Fruit fly (Drosophila melanogaster) whole organism, prepupa: Measurements from ENCODE around the gene Lcp65Ad.

ENCODE experiments used
- CG10669 ChIP-seq: fragments of 200-800 bp; sonication (Bioruptor generic); optimal IDR thresholded peaks from 3 replicates; lab custom pipeline; 2018; ENCODE audit warnings: missing biosample characterization, mild to moderate bottlenecking, missing genetic modification characterization, moderate library complexity
- CG11294 ChIP-seq: fragments of 200-800 bp; sonication (Bioruptor generic); IDR thresholded peaks from 2 replicates; pipeline ENCODE4 v1.3.6; 2022; ENCODE audit warnings: missing biosample characterization, missing genetic modification characterization
- CG11762 ChIP-seq: fragments of 200-800 bp; sonication (Bioruptor generic); optimal IDR thresholded peaks from 3 replicates; lab custom pipeline; 2016; ENCODE audit warnings: missing biosample characterization, missing genetic modification characterization; ENCODE audit not compliant: insufficient read depth
- CG15336 ChIP-seq: fragments of 200-800 bp; sonication (Bioruptor generic); IDR thresholded peaks from 2 replicates; pipeline ENCODE4 v1.3.6; 2022; ENCODE audit warnings: missing biosample characterization, missing genetic modification characterization
- CG1621 ChIP-seq: fragments of 200-800 bp; sonication (Bioruptor generic); optimal IDR thresholded peaks from 3 replicates; lab custom pipeline; 2018; ENCODE audit warnings: missing biosample characterization, mild to moderate bottlenecking, missing genetic modification characterization
- CG16779 ChIP-seq: fragments of 200-800 bp; sonication (Bioruptor generic); optimal IDR thresholded peaks from 3 replicates; lab custom pipeline; 2017; ENCODE audit warnings: missing biosample characterization, mild to moderate bottlenecking, missing genetic modification characterization
- CG3032 ChIP-seq: fragments of 200-800 bp; optimal IDR thresholded peaks from 2 replicates; lab custom pipeline; 2019; ENCODE audit warnings: missing biosample characterization, mild to moderate bottlenecking, missing genetic modification characterization, moderate library complexity
- CG32006 ChIP-seq: fragments of 200-800 bp; sonication (Bioruptor generic); optimal IDR thresholded peaks from 3 replicates; lab custom pipeline; 2017; ENCODE audit warnings: missing biosample characterization, mild to moderate bottlenecking, missing genetic modification characterization
- CG34406 ChIP-seq: fragments of 200-800 bp; sonication (Bioruptor generic); optimal IDR thresholded peaks from 3 replicates; lab custom pipeline; 2016; ENCODE audit warnings: missing biosample characterization, missing genetic modification characterization
- CG4318 ChIP-seq: fragments of 200-800 bp; sonication (Bioruptor generic); optimal IDR thresholded peaks from 3 replicates; lab custom pipeline; 2017; ENCODE audit warnings: missing biosample characterization, mild to moderate bottlenecking, missing genetic modification characterization
- CG6163 ChIP-seq: fragments of 200-800 bp; sonication (Bioruptor generic); IDR thresholded peaks from 3 replicates; pipeline ENCODE4 v1.3.6; 2022; ENCODE audit warnings: missing biosample characterization, missing genetic modification characterization
- CG6276 ChIP-seq: fragments of 200-800 bp; sonication (Bioruptor generic); optimal IDR thresholded peaks from 2 replicates; lab custom pipeline; 2017; ENCODE audit warnings: missing biosample characterization, mild to moderate bottlenecking, missing genetic modification characterization
- CG6854 ChIP-seq: fragments of 200-800 bp; sonication (Bioruptor generic); optimal IDR thresholded peaks from 2 replicates; lab custom pipeline; 2017; ENCODE audit warnings: missing biosample characterization, mild to moderate bottlenecking, missing genetic modification characterization
- CG7368 ChIP-seq: fragments of 200-800 bp; sonication (Bioruptor generic); optimal IDR thresholded peaks from 3 replicates; lab custom pipeline; 2016; ENCODE audit warnings: missing biosample characterization, missing genetic modification characterization
- CG8319 ChIP-seq: fragments of 200-800 bp; sonication (Bioruptor generic); optimal IDR thresholded peaks from 3 replicates; lab custom pipeline; 2016; ENCODE audit warnings: missing biosample characterization, missing genetic modification characterization
- CG8632 ChIP-seq: fragments of 200-800 bp; sonication (Bioruptor generic); optimal IDR thresholded peaks from 3 replicates; lab custom pipeline; 2016; ENCODE audit warnings: missing biosample characterization, missing genetic modification characterization
- CG9139 ChIP-seq: fragments of 200-800 bp; sonication (Bioruptor generic); optimal IDR thresholded peaks from 3 replicates; lab custom pipeline; 2017; ENCODE audit warnings: missing biosample characterization, mild to moderate bottlenecking, missing genetic modification characterization
- Eip78C ChIP-seq: fragments of 200-800 bp; sonication (Bioruptor generic); peaks from one replicate; lab custom pipeline; 2016; ENCODE audit warnings: missing biosample characterization, missing genetic modification characterization
- Ets21C ChIP-seq: fragments of 200-800 bp; sonication (Bioruptor generic); optimal IDR thresholded peaks from 3 replicates; lab custom pipeline; 2016; ENCODE audit warnings: missing biosample characterization, missing genetic modification characterization
- Ets96B ChIP-seq: fragments of 200-800 bp; optimal IDR thresholded peaks from 2 replicates; lab custom pipeline; 2019; ENCODE audit warnings: missing biosample characterization, mild to moderate bottlenecking, missing genetic modification characterization, moderate library complexity
- Hr39 ChIP-seq: fragments of 200-800 bp; sonication (Bioruptor generic); optimal IDR thresholded peaks from 2 replicates; lab custom pipeline; 2016; ENCODE audit warnings: missing biosample characterization, missing genetic modification characterization
- Hr4 ChIP-seq: fragments of 200-800 bp; sonication (Bioruptor generic); optimal IDR thresholded peaks from 3 replicates; lab custom pipeline; 2016; ENCODE audit warnings: missing biosample characterization, missing genetic modification characterization
- Met ChIP-seq: fragments of 200-800 bp; sonication (Bioruptor generic); optimal IDR thresholded peaks from 3 replicates; lab custom pipeline; 2016; ENCODE audit warnings: missing biosample characterization, missing genetic modification characterization
- Sox15 ChIP-seq: fragments of 200-800 bp; sonication (Bioruptor generic); optimal IDR thresholded peaks from 3 replicates; lab custom pipeline; 2016; ENCODE audit warnings: missing biosample characterization, missing genetic modification characterization
- achi ChIP-seq: fragments of 200-800 bp; sonication (Bioruptor generic); optimal IDR thresholded peaks from 3 replicates; lab custom pipeline; 2016; ENCODE audit warnings: missing biosample characterization, missing genetic modification characterization
- cyc ChIP-seq: fragments of 200-800 bp; sonication (Bioruptor generic); optimal IDR thresholded peaks from 3 replicates; lab custom pipeline; 2016; ENCODE audit warnings: missing biosample characterization, missing genetic modification characterization
- dac ChIP-seq: fragments of 200-800 bp; sonication (Bioruptor generic); optimal IDR thresholded peaks from 2 replicates; lab custom pipeline; 2017; ENCODE audit warnings: missing biosample characterization, mild to moderate bottlenecking, missing genetic modification characterization
- dsx ChIP-seq: fragments of 200-800 bp; optimal IDR thresholded peaks from 3 replicates; lab custom pipeline; 2019; ENCODE audit warnings: missing biosample characterization, mild to moderate bottlenecking, missing genetic modification characterization, moderate library complexity; ENCODE audit not compliant: poor library complexity, severe bottlenecking
- eg ChIP-seq: fragments of 200-800 bp; sonication (Bioruptor generic); IDR thresholded peaks from 3 replicates; pipeline ENCODE4 v1.3.6; 2022; ENCODE audit warnings: missing biosample characterization, missing genetic modification characterization
- esn ChIP-seq: fragments of 200-800 bp; sonication (Bioruptor generic); optimal IDR thresholded peaks from 2 replicates; lab custom pipeline; 2016; ENCODE audit warnings: missing biosample characterization, mild to moderate bottlenecking, missing genetic modification characterization, moderate library complexity
- fd59A ChIP-seq: fragments of 200-800 bp; sonication (Bioruptor generic); optimal IDR thresholded peaks from 2 replicates; lab custom pipeline; 2017; ENCODE audit warnings: missing biosample characterization, mild to moderate bottlenecking, missing genetic modification characterization, missing genetic modification reagents
- fkh ChIP-seq: fragments of 200-800 bp; sonication (Bioruptor generic); optimal IDR thresholded peaks from 3 replicates; lab custom pipeline; 2017; ENCODE audit warnings: missing biosample characterization, mild to moderate bottlenecking, missing genetic modification characterization, moderate library complexity
- net ChIP-seq: fragments of 200-800 bp; sonication (Bioruptor generic); optimal IDR thresholded peaks from 3 replicates; lab custom pipeline; 2016; ENCODE audit warnings: missing biosample characterization, missing genetic modification characterization
- spab ChIP-seq: fragments of 200-800 bp; sonication (Bioruptor generic); optimal IDR thresholded peaks from 2 replicates; lab custom pipeline; 2017; ENCODE audit warnings: missing biosample characterization, mild to moderate bottlenecking, missing genetic modification characterization, missing genetic modification reagents
- ss ChIP-seq, 2 experiments: fragments of 200-800 bp; sonication (Bioruptor generic); optimal IDR thresholded peaks; 2 replicates in 1 of 2; 3 replicates in 1 of 2; lab custom pipeline; 2017 to 2018; ENCODE audit warnings: mild to moderate bottlenecking in 2 of 2, missing biosample characterization in 2 of 2, missing genetic modification characterization in 2 of 2, moderate library complexity in 1 of 2
- svp ChIP-seq: fragments of 200-800 bp; sonication (Bioruptor generic); peaks from one replicate; lab custom pipeline; 2016; ENCODE audit warnings: missing biosample characterization, missing genetic modification characterization
- topi ChIP-seq: fragments of 200-800 bp; sonication (Bioruptor generic); optimal IDR thresholded peaks from 3 replicates; lab custom pipeline; 2016; ENCODE audit warnings: missing biosample characterization, missing genetic modification characterization
- vri ChIP-seq: fragments of 200-800 bp; sonication (Bioruptor generic); optimal IDR thresholded peaks from 3 replicates; lab custom pipeline; 2016; ENCODE audit warnings: missing biosample characterization, mild to moderate bottlenecking, missing genetic modification characterization

Gene Lcp65Ad

DNA sequence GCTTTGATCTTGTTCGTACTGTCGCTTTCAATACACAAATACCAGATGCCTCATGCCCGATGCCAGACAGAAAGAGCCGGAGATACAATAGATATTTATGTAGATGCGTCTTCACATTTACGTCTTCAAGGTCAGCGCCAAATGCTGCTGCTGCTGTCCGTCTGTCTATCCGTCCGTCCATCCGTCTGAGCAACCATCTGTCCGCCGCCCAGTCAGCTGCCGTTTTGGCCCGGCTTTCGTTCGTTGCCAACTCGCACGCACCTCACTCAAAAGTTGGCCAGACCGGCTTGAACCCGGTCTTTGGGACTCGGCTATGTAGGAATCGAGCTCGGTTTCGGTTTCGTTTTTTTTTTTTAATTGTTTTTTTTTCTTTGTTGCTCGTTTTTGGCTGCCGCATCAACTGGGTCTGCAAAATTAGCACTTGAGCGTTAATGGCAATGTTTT is 11.8 kb downstream of the Lcp65Ad start (continued):
- peak; percentile 65 for TF ChIP-seq CG15336
- TF ChIP-seq Hr39 (GFP tag; lab: Kevin White, UChicago) = no peak
- TF ChIP-seq CG7368 (GFP tag; lab: Kevin White, UChicago) = peak; percentile 51
- TF ChIP-seq Met (GFP tag; lab: Kevin White, UChicago) = no peak
- no peak for TF ChIP-seq fkh (GFP tag; lab: Kevin White, UChicago)
- no peak for TF ChIP-seq dac (GFP tag; lab: Kevin White, UChicago)
- peak; percentile 84 for TF ChIP-seq eg (GFP tag; lab: Robert Waterston, UW)
- no peak for TF ChIP-seq cyc (GFP tag; lab: Kevin White, UChicago)
- TF ChIP-seq Ets21C (GFP tag; lab: Kevin White, UChicago) = no peak
- peak; percentile 57 for TF ChIP-seq CG1621 (tag; lab: Kevin White, UChicago)
- TF ChIP-seq CG9139 = peak; percentile 88
- peak; percentile 30 for TF ChIP-seq CG11762 (GFP tag; lab: Kevin White, UChicago)
- peak; percentile 42 for TF ChIP-seq CG3032
- peak; percentile 76 for TF ChIP-seq CG6276 (GFP tag; lab: Kevin White, UChicago)
- no peak for TF ChIP-seq CG32006
- peak; percentile 57 for TF ChIP-seq spab (GFP tag; lab: Kevin White, UChicago)
- TF ChIP-seq CG8632 (GFP tag; lab: Kevin White, UChicago) = peak; percentile 49
- TF ChIP-seq CG34406 (GFP tag; lab: Kevin White, UChicago) = no peak
- TF ChIP-seq Ets96B = peak; percentile 37
- no peak for TF ChIP-seq svp (GFP tag; lab: Kevin White, UChicago)
- TF ChIP-seq CG10669 = peak; percentile 25
- TF ChIP-seq dsx (GFP tag; lab: Kevin White, UChicago) = peak; percentile 62
- no peak for TF ChIP-seq CG8319 (GFP tag; lab: Kevin White, UChicago)
- TF ChIP-seq fd59A = peak; percentile 20
- no peak for TF ChIP-seq CG6854 (GFP tag; lab: Kevin White, UChicago)
- peak; percentile 83 to 93 for TF ChIP-seq ss (GFP tag; optimal IDR thresholded peaks at IDR 0.05; lab: Kevin White, UChicago)
- TF ChIP-seq CG16779 = peak; percentile 63
- TF ChIP-seq Eip78C (GFP tag; lab: Kevin White, UChicago) = peak; percentile 73
- no peak for TF ChIP-seq achi (GFP tag; lab: Kevin White, UChicago)
- TF ChIP-seq Hr4 (GFP tag; lab: Kevin White, UChicago) = no peak
- no peak for TF ChIP-seq topi
- TF ChIP-seq net (GFP tag; lab: Kevin White, UChicago) = peak; percentile 59

dm6 chr3L:6157327-6158032 is 14.3 kb downstream of the Lcp65Ad start, which contains the start of gene CG13297:
CG13297 (minus strand) TSS chr3L:6157377.
- TF ChIP-seq CG6163 (GFP tag; lab: Robert Waterston, UW) (no peak), CG4318 (no peak), Met (GFP tag; lab: Kevin White, UChicago) (no peak), CG3032 (no peak), Sox15 (GFP tag; lab: Kevin White, UChicago) (no peak), CG6276 (GFP tag; lab: Kevin White, UChicago) (peak; percentile 33), vri (GFP tag; lab: Kevin White, UChicago) (no peak), Eip78C (GFP tag; lab: Kevin White, UChicago) (peak; percentile 34), CG32006 (peak; percentile 14), CG11294 (GFP tag; lab: Robert Waterston, UW) (no peak)

dm6 chr3L:6158530-6158929 is 15.3 kb downstream of the Lcp65Ad start, which contains the start of gene Cpr65Ay:
Cpr65Ay (minus strand) TSS chr3L:6158630.
- TF ChIP-seq Sox15 (GFP tag; lab: Kevin White, UChicago) (no peak), CG1621 (tag; lab: Kevin White, UChicago) (no peak), esn (no peak)
